Worm (Caenorhabditis elegans) whole organism, L3 larva: Measurements from ENCODE around the gene ubh-3.

Source experiments
- R02D3.7 ChIP-seq: fragments of 150-350 bp; optimal IDR thresholded peaks from 2 replicates; lab custom pipeline; 2014; ENCODE audit warnings: missing biosample characterization, missing genetic modification characterization
- aly-2 ChIP-seq: fragments of 150-350 bp; optimal IDR thresholded peaks from 2 replicates; lab custom pipeline; 2014; ENCODE audit warnings: missing biosample characterization, missing genetic modification characterization
- ama-1 ChIP-seq: fragments of 150-350 bp; optimal IDR thresholded peaks from 2 replicates; lab custom pipeline; 2018
- ceh-28 ChIP-seq: fragments of 150-350 bp; optimal IDR thresholded peaks from 2 replicates; lab custom pipeline; 2014; ENCODE audit warnings: missing biosample characterization, missing genetic modification reagents, missing genetic modification characterization
- daf-12 ChIP-seq: fragments of 150-350 bp; optimal IDR thresholded peaks from 2 replicates; lab custom pipeline; 2014; ENCODE audit warnings: missing biosample characterization, missing genetic modification reagents, missing genetic modification characterization
- egl-27 ChIP-seq: sonication (generic microtip); optimal IDR thresholded peaks from 4 replicates; lab custom pipeline; 2017; ENCODE audit warnings: missing biosample characterization, missing genetic modification reagents, missing genetic modification characterization
- egl-5 ChIP-seq: fragments of 150-350 bp; optimal IDR thresholded peaks from 2 replicates; lab custom pipeline; 2017; ENCODE audit warnings: missing biosample characterization, missing genetic modification reagents, missing genetic modification characterization, inconsistent platforms
- elt-1 ChIP-seq: fragments of 150-350 bp; optimal IDR thresholded peaks from 2 replicates; lab custom pipeline; 2014; ENCODE audit warnings: missing biosample characterization, missing genetic modification characterization
- elt-2 ChIP-seq: sonication (generic microtip); optimal IDR thresholded peaks from 2 replicates; lab custom pipeline; 2016; ENCODE audit warnings: missing genetic modification reagents, mild to moderate bottlenecking, missing genetic modification characterization, missing compliant biosample characterization
- eor-1 ChIP-seq, 2 experiments: fragments of 150-350 bp; optimal IDR thresholded peaks; 2 replicates each; lab custom pipeline; 2014 to 2018; ENCODE audit warnings: missing biosample characterization in 2 of 2, missing genetic modification characterization in 2 of 2
- fkh-2 ChIP-seq: fragments of 150-350 bp; optimal IDR thresholded peaks from 2 replicates; lab custom pipeline; 2014; ENCODE audit warnings: missing biosample characterization, missing genetic modification reagents, missing genetic modification characterization
- fos-1 ChIP-seq: fragments of 150-350 bp; optimal IDR thresholded peaks from 2 replicates; lab custom pipeline; 2014; ENCODE audit warnings: missing biosample characterization, missing genetic modification characterization
- hmg-11 ChIP-seq: sonication (generic microtip); optimal IDR thresholded peaks from 2 replicates; lab custom pipeline; 2016; ENCODE audit warnings: missing genetic modification characterization, missing compliant biosample characterization
- lin-15B ChIP-seq: fragments of 150-350 bp; optimal IDR thresholded peaks from 2 replicates; lab custom pipeline; 2014; ENCODE audit warnings: missing biosample characterization, missing genetic modification characterization
- lin-39 ChIP-seq: fragments of 150-350 bp; optimal IDR thresholded peaks from 2 replicates; lab custom pipeline; 2018; ENCODE audit warnings: missing biosample characterization, missing genetic modification reagents, missing genetic modification characterization
- lsy-12 ChIP-seq: sonication (generic microtip); optimal IDR thresholded peaks from 2 replicates; lab custom pipeline; 2016; ENCODE audit warnings: mild to moderate bottlenecking, missing genetic modification characterization, missing compliant biosample characterization
- nfya-1 ChIP-seq: sonication (generic microtip); optimal IDR thresholded peaks from 2 replicates; lab custom pipeline; 2017; ENCODE audit warnings: missing genetic modification characterization, mild to moderate bottlenecking, missing compliant biosample characterization, antibody characterized with exemption, moderate library complexity; ENCODE audit not compliant: insufficient read depth
- nhr-11 ChIP-seq: fragments of 150-350 bp; optimal IDR thresholded peaks from 2 replicates; lab custom pipeline; 2014; ENCODE audit warnings: missing biosample characterization, missing genetic modification characterization
- nhr-12 ChIP-seq: fragments of 150-350 bp; optimal IDR thresholded peaks from 2 replicates; lab custom pipeline; 2014; ENCODE audit warnings: missing biosample characterization, missing genetic modification characterization
- nhr-23 ChIP-seq: fragments of 150-350 bp; optimal IDR thresholded peaks from 2 replicates; lab custom pipeline; 2014; ENCODE audit warnings: missing biosample characterization, missing genetic modification reagents, missing genetic modification characterization
- nhr-25 ChIP-seq: sonication (generic microtip); optimal IDR thresholded peaks from 2 replicates; lab custom pipeline; 2017; ENCODE audit warnings: missing biosample characterization, missing genetic modification characterization
- nhr-28 ChIP-seq: fragments of 150-350 bp; optimal IDR thresholded peaks from 2 replicates; lab custom pipeline; 2014; ENCODE audit warnings: missing biosample characterization, missing genetic modification characterization
- nhr-43 ChIP-seq: sonication (generic microtip); optimal IDR thresholded peaks from 2 replicates; lab custom pipeline; 2016; ENCODE audit warnings: mild to moderate bottlenecking, missing genetic modification characterization, missing compliant biosample characterization; ENCODE audit not compliant: poor library complexity, severe bottlenecking
- nhr-67 ChIP-seq: fragments of 150-350 bp; optimal IDR thresholded peaks from 2 replicates; lab custom pipeline; 2014; ENCODE audit warnings: missing biosample characterization, missing genetic modification characterization
- nhr-76 ChIP-seq: fragments of 150-350 bp; sonication (generic microtip); optimal IDR thresholded peaks from 5 replicates; lab custom pipeline; 2014; ENCODE audit warnings: missing biosample characterization, missing genetic modification characterization
- nhr-77 ChIP-seq: fragments of 150-350 bp; optimal IDR thresholded peaks from 2 replicates; lab custom pipeline; 2014; ENCODE audit warnings: missing biosample characterization, missing genetic modification characterization
- pha-4 ChIP-seq: fragments of 150-350 bp; optimal IDR thresholded peaks from 2 replicates; lab custom pipeline; 2014; ENCODE audit warnings: missing biosample characterization, missing genetic modification reagents, missing genetic modification characterization
- pqm-1 ChIP-seq: fragments of 150-350 bp; optimal IDR thresholded peaks from 2 replicates; lab custom pipeline; 2017; ENCODE audit warnings: missing biosample characterization, missing genetic modification characterization, inconsistent platforms
- sea-2 ChIP-seq: fragments of 150-350 bp; sonication (generic microtip); optimal IDR thresholded peaks from 4 replicates; lab custom pipeline; 2014; ENCODE audit warnings: missing biosample characterization, missing genetic modification reagents, missing genetic modification characterization
- snpc-4 ChIP-seq: fragments of 150-350 bp; optimal IDR thresholded peaks from 2 replicates; lab custom pipeline; 2014; ENCODE audit warnings: missing biosample characterization, missing genetic modification characterization
- tbx-2 ChIP-seq: sonication (generic microtip); optimal IDR thresholded peaks from 2 replicates; lab custom pipeline; 2016; ENCODE audit warnings: mild to moderate bottlenecking, missing genetic modification characterization, missing compliant biosample characterization
- unc-39 ChIP-seq: sonication (generic microtip); optimal IDR thresholded peaks from 4 replicates; lab custom pipeline; 2017; ENCODE audit warnings: missing biosample characterization, missing genetic modification characterization
- zag-1 ChIP-seq: fragments of 150-350 bp; optimal IDR thresholded peaks from 2 replicates; lab custom pipeline; 2014; ENCODE audit warnings: missing biosample characterization, missing genetic modification characterization
- ztf-4 ChIP-seq: fragments of 150-350 bp; optimal IDR thresholded peaks from 2 replicates; lab custom pipeline; 2014; ENCODE audit warnings: missing biosample characterization, missing genetic modification characterization

Gene ubh-3

ce11 chrV:6538323-6538722, 29.7 kb upstream of the ubh-3 start:
- TF ChIP-seq pha-4 (tag; lab: Kevin White, UChicago) (peak; percentile 42), fkh-2 (tag; lab: Kevin White, UChicago) (no peak), lin-39 (peak; percentile 53), nhr-23 (peak; percentile 3), snpc-4 (tag; lab: Kevin White, UChicago) (no peak), ama-1 (lab: Kevin White, UChicago) (peak; percentile 38), nfya-1 (peak; percentile 40), hmg-11 (tag; lab: Kevin White, UChicago) (peak; percentile 68)
- TF ChIP-seq, all 47 proteins: peak for 6

ce11 chrV:6533030-6533429, 24.4 kb upstream of the ubh-3 start, which contains the start of gene hpo-26:
Gene hpo-26 (minus strand): TSS chrV:6533060.
- peak; percentile 90 for TF ChIP-seq pha-4 (tag; lab: Kevin White, UChicago)
- TF ChIP-seq ceh-28, result peak; percentile 3
- no peak for TF ChIP-seq daf-12 (tag; lab: Kevin White, UChicago)

- TF ChIP-seq lin-39 (no peak), eor-1 (tag; optimal IDR thresholded peaks at IDR 0.05; lab: Kevin White, UChicago) (no peak), nhr-12 (tag; lab: Kevin White, UChicago) (no peak), egl-27 (tag; lab: Kevin White, UChicago) (no peak), R02D3.7 (tag; lab: Kevin White, UChicago) (no peak), ztf-4 (tag; lab: Kevin White, UChicago) (no peak), nhr-43 (tag; lab: Kevin White, UChicago) (no peak), pqm-1 (tag; lab: Kevin White, UChicago) (peak; percentile 66), ama-1 (lab: Kevin White, UChicago) (no peak), lin-15B (tag; lab: Kevin White, UChicago) (no peak), elt-2 (tag; lab: Kevin White, UChicago) (peak; percentile 95), nhr-76 (tag; lab: Kevin White, UChicago) (no peak), elt-1 (tag; lab: Kevin White, UChicago) (no peak)
Observed at ce11 chrV:6524757-6525156, 16.2 kb upstream of the ubh-3 start, which contains the start of gene acs-1. Gene acs-1 (plus strand): TSS chrV:6524989.

ce11 chrV:6522879-6523497, 14.4 kb upstream of the ubh-3 start:
- no peak for TF ChIP-seq sea-2 (GFP tag; lab: Kevin White, UChicago)
- no peak for TF ChIP-seq aly-2 (tag; lab: Kevin White, UChicago)
- TF ChIP-seq pqm-1 (tag; lab: Kevin White, UChicago), result peak; percentile 42
- no peak for TF ChIP-seq R02D3.7 (tag; lab: Kevin White, UChicago)
- TF ChIP-seq nhr-77, result no peak
- TF ChIP-seq elt-2 (tag; lab: Kevin White, UChicago), result peak; percentile 89
- no peak for TF ChIP-seq nhr-43 (tag; lab: Kevin White, UChicago)
- TF ChIP-seq pha-4 (tag; lab: Kevin White, UChicago), result no peak
- no peak for TF ChIP-seq lsy-12 (tag; lab: Kevin White, UChicago)

ce11 chrV:6520385-6521080, 11.9 kb upstream of the ubh-3 start, which contains the start of the genes F46E10.2 and F46E10.18:
Gene F46E10.2 (plus strand): TSS chrV:6520435.
Gene F46E10.18 (plus strand): TSS chrV:6521030.
- TF ChIP-seq fos-1 (tag; lab: Kevin White, UChicago) (no peak), nhr-28 (tag; lab: Kevin White, UChicago) (no peak), eor-1 (tag; optimal IDR thresholded peaks at IDR 0.05; lab: Kevin White, UChicago) (no peak), zag-1 (tag; lab: Kevin White, UChicago) (no peak)

ce11 chrV:6518225-6518396, 9.5 kb upstream of the ubh-3 start, which contains the start of gene F46E10.3:
Gene F46E10.3 (plus strand): TSS chrV:6518297.
- TF ChIP-seq nhr-25 (tag; lab: Kevin White, UChicago), result no peak
- TF ChIP-seq nhr-67 (tag; lab: Kevin White, UChicago), result no peak
- no peak for TF ChIP-seq nhr-77
- TF ChIP-seq nhr-12 (tag; lab: Kevin White, UChicago), result no peak
- TF ChIP-seq nhr-11 (tag; lab: Kevin White, UChicago), result no peak
- no peak for TF ChIP-seq egl-5
- TF ChIP-seq snpc-4 (tag; lab: Kevin White, UChicago), result no peak
- TF ChIP-seq tbx-2 (tag; lab: Kevin White, UChicago), result no peak
- TF ChIP-seq sea-2 (GFP tag; lab: Kevin White, UChicago), result no peak
- TF ChIP-seq nfya-1, result no peak
- no peak for TF ChIP-seq nhr-23
- TF ChIP-seq unc-39 (tag; lab: Kevin White, UChicago), result no peak
- no peak for TF ChIP-seq aly-2 (tag; lab: Kevin White, UChicago)
- TF ChIP-seq egl-27 (tag; lab: Kevin White, UChicago), result no peak
- no peak for TF ChIP-seq lin-15B (tag; lab: Kevin White, UChicago)
- no peak for TF ChIP-seq pha-4 (tag; lab: Kevin White, UChicago)
- TF ChIP-seq nhr-43 (tag; lab: Kevin White, UChicago), result no peak
- no peak for TF ChIP-seq zag-1 (tag; lab: Kevin White, UChicago)
